Worm (Caenorhabditis elegans) whole organism, L3 larva: ENCODE results near the gene F41F3.3.

Experiments
- ZK546.5 ChIP-seq: sonication (generic microtip); optimal IDR thresholded peaks from 2 replicates; lab custom pipeline; 2017; ENCODE audit warnings: missing biosample characterization, missing genetic modification characterization
- ama-1 ChIP-seq: fragments of 150-350 bp; optimal IDR thresholded peaks from 2 replicates; lab custom pipeline; 2018
- ceh-16 ChIP-seq: sonication (generic microtip); optimal IDR thresholded peaks from 2 replicates; lab custom pipeline; 2017; ENCODE audit warnings: missing biosample characterization, missing genetic modification characterization
- ceh-82 ChIP-seq: fragments of 150-350 bp; optimal IDR thresholded peaks from 2 replicates; lab custom pipeline; 2014; ENCODE audit warnings: missing biosample characterization, missing genetic modification characterization
- ceh-9 ChIP-seq: sonication (generic microtip); optimal IDR thresholded peaks from 2 replicates; lab custom pipeline; 2018; ENCODE audit warnings: missing biosample characterization, missing genetic modification characterization
- elt-1 ChIP-seq: fragments of 150-350 bp; optimal IDR thresholded peaks from 2 replicates; lab custom pipeline; 2014; ENCODE audit warnings: missing biosample characterization, missing genetic modification characterization
- elt-2 ChIP-seq: sonication (generic microtip); optimal IDR thresholded peaks from 2 replicates; lab custom pipeline; 2016; ENCODE audit warnings: missing genetic modification reagents, mild to moderate bottlenecking, missing genetic modification characterization, missing compliant biosample characterization
- fkh-2 ChIP-seq: fragments of 150-350 bp; optimal IDR thresholded peaks from 2 replicates; lab custom pipeline; 2014; ENCODE audit warnings: missing biosample characterization, missing genetic modification reagents, missing genetic modification characterization
- hmg-11 ChIP-seq: sonication (generic microtip); optimal IDR thresholded peaks from 2 replicates; lab custom pipeline; 2016; ENCODE audit warnings: missing genetic modification characterization, missing compliant biosample characterization
- lin-15B ChIP-seq: fragments of 150-350 bp; optimal IDR thresholded peaks from 2 replicates; lab custom pipeline; 2014; ENCODE audit warnings: missing biosample characterization, missing genetic modification characterization
- lin-39 ChIP-seq: fragments of 150-350 bp; optimal IDR thresholded peaks from 2 replicates; lab custom pipeline; 2018; ENCODE audit warnings: missing biosample characterization, missing genetic modification reagents, missing genetic modification characterization
- mdl-1 ChIP-seq: fragments of 150-350 bp; optimal IDR thresholded peaks from 2 replicates; lab custom pipeline; 2014; ENCODE audit warnings: missing biosample characterization, missing genetic modification characterization
- mml-1 ChIP-seq: fragments of 150-350 bp; sonication (generic microtip); optimal IDR thresholded peaks from 3 replicates; lab custom pipeline; 2014; ENCODE audit warnings: missing biosample characterization, missing genetic modification characterization
- nfya-1 ChIP-seq: sonication (generic microtip); optimal IDR thresholded peaks from 2 replicates; lab custom pipeline; 2017; ENCODE audit warnings: missing genetic modification characterization, mild to moderate bottlenecking, missing compliant biosample characterization, antibody characterized with exemption, moderate library complexity; ENCODE audit not compliant: insufficient read depth
- nhr-11 ChIP-seq: fragments of 150-350 bp; optimal IDR thresholded peaks from 2 replicates; lab custom pipeline; 2014; ENCODE audit warnings: missing biosample characterization, missing genetic modification characterization
- nhr-12 ChIP-seq: fragments of 150-350 bp; optimal IDR thresholded peaks from 2 replicates; lab custom pipeline; 2014; ENCODE audit warnings: missing biosample characterization, missing genetic modification characterization
- nhr-23 ChIP-seq: fragments of 150-350 bp; optimal IDR thresholded peaks from 2 replicates; lab custom pipeline; 2014; ENCODE audit warnings: missing biosample characterization, missing genetic modification reagents, missing genetic modification characterization
- nhr-25 ChIP-seq: sonication (generic microtip); optimal IDR thresholded peaks from 2 replicates; lab custom pipeline; 2017; ENCODE audit warnings: missing biosample characterization, missing genetic modification characterization
- nhr-43 ChIP-seq: sonication (generic microtip); optimal IDR thresholded peaks from 2 replicates; lab custom pipeline; 2016; ENCODE audit warnings: mild to moderate bottlenecking, missing genetic modification characterization, missing compliant biosample characterization; ENCODE audit not compliant: poor library complexity, severe bottlenecking
- nhr-77 ChIP-seq: fragments of 150-350 bp; optimal IDR thresholded peaks from 2 replicates; lab custom pipeline; 2014; ENCODE audit warnings: missing biosample characterization, missing genetic modification characterization
- pha-4 ChIP-seq: fragments of 150-350 bp; optimal IDR thresholded peaks from 2 replicates; lab custom pipeline; 2014; ENCODE audit warnings: missing biosample characterization, missing genetic modification reagents, missing genetic modification characterization
- sea-2 ChIP-seq: fragments of 150-350 bp; sonication (generic microtip); optimal IDR thresholded peaks from 4 replicates; lab custom pipeline; 2014; ENCODE audit warnings: missing biosample characterization, missing genetic modification reagents, missing genetic modification characterization
- skn-1 ChIP-seq: fragments of 150-350 bp; optimal IDR thresholded peaks from 2 replicates; lab custom pipeline; 2014; ENCODE audit warnings: missing biosample characterization, missing genetic modification characterization
- snpc-4 ChIP-seq: fragments of 150-350 bp; optimal IDR thresholded peaks from 2 replicates; lab custom pipeline; 2014; ENCODE audit warnings: missing biosample characterization, missing genetic modification characterization
- unc-62 ChIP-seq: fragments of 150-350 bp; sonication (generic microtip); optimal IDR thresholded peaks from 4 replicates; lab custom pipeline; 2014; ENCODE audit warnings: missing biosample characterization, missing genetic modification reagents, missing genetic modification characterization
- zag-1 ChIP-seq: fragments of 150-350 bp; optimal IDR thresholded peaks from 2 replicates; lab custom pipeline; 2014; ENCODE audit warnings: missing biosample characterization, missing genetic modification characterization
- ztf-11 ChIP-seq: fragments of 150-350 bp; optimal IDR thresholded peaks from 2 replicates; lab custom pipeline; 2014; ENCODE audit warnings: missing biosample characterization, missing genetic modification characterization
- ztf-4 ChIP-seq: fragments of 150-350 bp; optimal IDR thresholded peaks from 2 replicates; lab custom pipeline; 2014; ENCODE audit warnings: missing biosample characterization, missing genetic modification characterization

Gene F41F3.3

DNA sequence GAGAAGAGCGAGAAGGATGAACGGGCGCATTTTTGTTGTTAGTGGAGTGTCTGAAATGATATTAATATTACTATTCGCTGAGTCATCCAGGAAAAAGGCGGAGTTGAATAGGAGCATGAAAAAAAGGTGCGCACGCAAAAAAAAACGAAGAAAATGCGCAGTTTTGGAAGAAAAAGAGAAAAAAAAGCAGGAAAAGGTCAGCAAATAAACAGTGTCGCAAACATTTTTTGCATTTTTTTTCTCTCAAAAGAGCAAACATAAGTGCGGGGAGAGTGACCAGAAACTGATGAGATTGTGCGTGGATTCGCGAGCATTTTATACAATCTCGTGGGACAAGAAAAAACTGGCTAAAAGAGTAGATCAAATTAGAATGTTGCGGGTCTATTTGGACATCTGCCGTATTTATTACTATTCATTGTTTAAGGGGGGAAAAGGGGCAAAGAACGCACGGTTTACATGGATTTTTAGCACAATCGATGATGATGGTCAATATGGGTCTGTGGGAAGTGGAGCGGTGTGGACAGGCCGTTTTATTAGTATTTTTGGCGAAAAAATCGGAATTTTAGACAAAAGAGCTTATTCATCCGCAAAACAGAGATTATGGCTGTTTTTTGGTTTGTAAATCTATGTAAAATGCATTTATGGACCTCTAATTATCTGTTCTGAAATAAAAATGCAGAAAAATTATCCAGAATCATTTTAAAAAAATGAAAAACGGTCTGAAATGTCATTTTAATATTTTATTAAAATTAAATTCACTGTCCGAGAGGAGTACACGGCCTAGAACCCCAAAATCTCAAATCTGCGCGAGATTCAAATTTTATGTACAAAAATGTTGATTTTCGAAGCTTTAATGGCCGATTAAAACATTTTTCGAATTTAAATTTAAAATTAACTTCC is 44.6 kb upstream of the F41F3.3 start, which contains the start of gene cpg-8:
TSS of gene cpg-8 (minus strand) at position 51 of the 900 bp plus-strand sequence.
- no peak for TF ChIP-seq mml-1 (tag; lab: Kevin White, UChicago)
- no peak for TF ChIP-seq zag-1 (tag; lab: Kevin White, UChicago)
- TF ChIP-seq unc-62: no peak
- no peak for TF ChIP-seq nhr-11 (tag; lab: Kevin White, UChicago)
- no peak for TF ChIP-seq ama-1 (lab: Kevin White, UChicago)

DNA sequence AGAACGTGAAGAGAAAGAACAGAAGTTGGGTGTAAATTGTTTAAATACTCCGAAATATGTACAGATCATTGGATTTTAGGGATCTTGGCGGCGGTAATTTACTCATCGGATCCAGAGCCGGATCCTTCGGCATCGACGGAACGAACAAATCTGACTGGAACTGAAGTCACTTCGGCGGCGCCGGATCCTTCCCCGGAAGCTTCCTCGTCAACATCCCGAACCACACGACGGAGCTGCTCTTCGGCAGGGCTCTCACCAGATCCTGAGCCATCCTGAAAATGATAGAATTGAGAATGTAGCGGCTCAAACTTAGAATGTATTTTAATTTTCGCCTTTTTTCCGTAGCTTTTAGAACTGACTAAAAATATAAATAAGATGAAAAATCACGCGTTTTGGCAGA is 43.6 kb upstream of the F41F3.3 start:
- TF ChIP-seq nfya-1 (tag; lab: Kevin White, UChicago) (no peak), unc-62 (no peak)

DNA sequence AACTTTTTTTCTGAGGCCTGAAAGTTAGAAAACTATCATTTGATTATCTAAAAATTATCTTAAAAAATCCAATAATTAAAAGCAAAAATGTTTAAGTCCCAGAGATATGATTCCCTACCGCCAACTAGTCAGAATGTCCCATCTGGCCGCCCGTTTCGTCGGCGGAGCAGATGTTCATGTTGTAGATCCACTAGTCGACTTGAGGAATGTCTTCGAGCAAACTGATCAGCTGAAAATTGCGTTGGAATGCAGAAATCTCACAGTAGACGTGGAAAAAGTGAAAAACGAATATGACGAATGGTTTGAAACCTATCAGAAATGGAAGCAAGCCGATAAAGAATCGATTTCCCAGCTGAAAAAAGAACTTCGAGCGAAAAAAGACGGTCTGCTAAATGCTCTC is 41.2 kb upstream of the F41F3.3 start, which contains the start of gene K03B4.1:
TSS of gene K03B4.1 (plus strand) at position 97 of the 400 bp plus-strand sequence.
- TF ChIP-seq elt-2 (no peak), nhr-11 (tag; lab: Kevin White, UChicago) (no peak), ztf-4 (tag; lab: Kevin White, UChicago) (no peak), fkh-2 (tag; lab: Kevin White, UChicago) (no peak), nhr-43 (tag; lab: Kevin White, UChicago) (no peak), zag-1 (tag; lab: Kevin White, UChicago) (no peak), ceh-16 (tag; lab: Kevin White, UChicago) (no peak), nhr-25 (tag; lab: Kevin White, UChicago) (no peak), ztf-11 (no peak), skn-1 (tag; lab: Kevin White, UChicago) (no peak), snpc-4 (tag; lab: Kevin White, UChicago) (no peak), ceh-9 (tag; lab: Kevin White, UChicago) (no peak), elt-1 (tag; lab: Kevin White, UChicago) (no peak), ZK546.5 (no peak), nhr-77 (no peak), nhr-23 (tag; lab: Kevin White, UChicago) (no peak), nhr-12 (tag; lab: Kevin White, UChicago) (no peak), sea-2 (no peak)
- TF ChIP-seq, all 47 proteins: peak for 0

DNA sequence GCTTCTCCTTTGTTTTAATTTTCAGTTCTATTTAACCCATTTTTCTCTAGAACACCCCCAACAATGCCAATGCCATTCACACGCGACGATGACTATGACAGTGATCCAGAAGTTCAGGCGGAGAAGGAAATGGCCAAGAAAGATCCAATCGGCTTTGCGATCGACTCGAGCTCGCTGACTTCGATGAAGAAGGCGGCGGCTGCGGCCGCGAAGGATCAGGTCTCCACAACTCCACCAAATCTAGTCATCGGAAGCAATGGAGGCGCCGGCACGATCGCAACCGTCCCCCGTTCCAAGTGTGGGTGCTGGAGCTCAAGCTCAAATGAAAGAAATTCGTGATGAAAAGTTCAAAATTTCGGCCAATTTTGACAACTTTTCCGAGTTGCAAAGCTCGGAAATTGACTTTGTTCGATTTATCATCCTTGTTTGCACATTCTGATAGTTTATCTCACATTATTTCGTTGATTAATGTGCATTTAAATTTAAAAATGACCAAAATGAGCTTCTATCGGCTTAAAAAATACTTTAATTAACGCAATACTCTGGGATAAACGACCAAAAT is 40.0 kb upstream of the F41F3.3 start, which contains the start of gene K03B4.2:
TSS of gene K03B4.2 (plus strand) at position 51 of the 562 bp plus-strand sequence.
- TF ChIP-seq ama-1 (lab: Kevin White, UChicago): peak; percentile 9
- no peak for TF ChIP-seq snpc-4 (tag; lab: Kevin White, UChicago)

DNA sequence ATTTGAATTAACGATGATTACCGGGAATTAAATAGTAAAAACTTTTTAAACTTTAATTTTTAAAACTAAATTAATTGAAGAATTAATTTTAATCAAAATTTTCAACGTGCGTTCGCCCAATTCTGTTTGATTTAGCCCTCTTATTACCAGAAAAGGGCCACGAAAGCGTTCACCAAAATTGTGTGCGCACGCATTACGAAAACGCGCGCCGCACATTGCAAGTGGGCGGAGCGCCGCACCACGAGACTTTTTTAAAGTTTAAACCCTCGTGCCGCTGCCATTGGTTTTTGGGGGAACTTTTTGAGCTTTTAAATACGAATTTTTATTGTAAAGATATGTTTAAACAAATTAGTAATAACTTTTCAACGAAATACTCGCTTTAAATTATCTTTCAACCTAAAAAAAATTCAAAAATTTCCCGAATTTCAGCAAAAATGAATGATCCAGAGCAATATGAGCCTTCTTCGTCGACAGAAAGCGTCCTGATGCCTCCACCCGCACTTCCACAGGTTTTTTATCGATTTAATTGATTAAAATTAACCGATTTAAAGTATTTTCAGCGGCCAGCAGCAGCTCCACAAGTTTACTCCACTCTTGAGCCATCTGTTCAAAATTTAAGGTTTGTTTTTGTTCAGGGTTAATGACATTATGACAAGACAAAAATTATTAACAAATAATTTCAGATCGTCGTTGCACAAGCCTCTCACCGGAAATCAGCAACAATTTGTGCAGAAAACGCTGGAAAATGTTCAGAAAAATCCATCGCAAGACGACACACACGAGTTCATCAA is 38.8 kb upstream of the F41F3.3 start, which contains the start of gene taf-10:
TSS of gene taf-10 (plus strand) at position 424 of the 791 bp plus-strand sequence.
- TF ChIP-seq nhr-43 (tag; lab: Kevin White, UChicago) (peak; percentile 54), ceh-16 (tag; lab: Kevin White, UChicago) (no peak), lin-39 (tag; lab: Kevin White, UChicago) (peak; percentile 53), mdl-1 (tag; lab: Kevin White, UChicago) (peak; percentile 71), nhr-23 (tag; lab: Kevin White, UChicago) (peak; percentile 72), zag-1 (tag; lab: Kevin White, UChicago) (no peak), nhr-25 (tag; lab: Kevin White, UChicago) (peak; percentile 23), ZK546.5 (no peak), nfya-1 (tag; lab: Kevin White, UChicago) (peak; percentile 77), ceh-82 (no peak), pha-4 (peak; percentile 72), elt-2 (peak; percentile 25), hmg-11 (tag; lab: Kevin White, UChicago) (peak; percentile 71), lin-15B (tag; lab: Kevin White, UChicago) (peak; percentile 13)
